Worm (Caenorhabditis elegans): Measurements from ENCODE around the gene ptr-25.

ptr-25 gene

ce11 chrIII:10537558-10537957 is 49.6 kb downstream of the ptr-25 start:
- TF ChIP-seq nhr-77 (tag; optimal IDR thresholded peaks at IDR 0.05) (no peak), nhr-21 (tag; optimal IDR thresholded peaks at IDR 0.05) (peak; percentile 34), ztf-1 (GFP tag; conservative IDR thresholded peaks at IDR 0.05) (no peak), C34F6.9 (tag; optimal IDR thresholded peaks at IDR 0.05) (no peak), fos-1 (tag; optimal IDR thresholded peaks at IDR 0.05) (no peak), sma-3 (GFP tag; optimal IDR thresholded peaks at IDR 0.05) (peak; percentile 33), nhr-6 (tag; optimal IDR thresholded peaks at IDR 0.05) (no peak), snpc-4 (tag; optimal IDR thresholded peaks at IDR 0.05) (no peak)

ce11 chrIII:10538757-10539213 is 50.9 kb downstream of the ptr-25 start, which contains the start of gene nlp-68:
Gene nlp-68, minus strand, starts transcription at chrIII:10539163.
- no peak for TF ChIP-seq unc-55 (GFP tag; optimal IDR thresholded peaks at IDR 0.05)
- no peak for TF ChIP-seq crh-2 (tag; optimal IDR thresholded peaks at IDR 0.05)
- no peak for TF ChIP-seq nhr-12 (tag; optimal IDR thresholded peaks at IDR 0.05)
- TF ChIP-seq unc-39 (tag; optimal IDR thresholded peaks at IDR 0.05): no peak
- TF ChIP-seq elt-3 (tag; optimal IDR thresholded peaks at IDR 0.05): no peak
- no peak for TF ChIP-seq unc-62 (GFP tag; optimal IDR thresholded peaks at IDR 0.05)
- no peak for TF ChIP-seq ama-1 (optimal IDR thresholded peaks at IDR 0.05)
- TF ChIP-seq ZK546.5 (tag; optimal IDR thresholded peaks at IDR 0.05): no peak
- TF ChIP-seq Y55F3AM.14 (GFP tag; optimal IDR thresholded peaks at IDR 0.05): no peak
- TF ChIP-seq elt-1 (tag; optimal IDR thresholded peaks at IDR 0.05): no peak

Data from whole organism, L2 larva.